Fruit fly (Drosophila melanogaster): ENCODE data around the gene Uba2.

Gene Uba2

DNA sequence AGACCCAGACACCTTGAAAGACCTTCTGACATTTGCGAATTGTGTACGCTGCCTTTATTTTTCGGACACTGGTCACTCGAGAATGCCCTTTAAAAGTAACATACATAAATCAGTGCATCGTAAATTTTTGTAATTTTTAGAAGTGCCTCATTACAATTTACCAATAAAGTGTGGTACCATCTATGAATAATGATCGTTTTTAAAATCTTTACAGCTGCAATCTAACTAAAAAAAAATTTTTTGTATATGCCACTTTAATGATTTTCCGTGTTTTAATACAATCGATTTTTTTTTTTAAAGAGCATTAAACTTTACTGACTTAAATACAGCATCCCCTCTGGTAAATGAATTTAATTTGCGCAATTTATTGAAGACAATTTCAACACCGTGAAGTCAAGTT is 29.5 kb upstream of the Uba2 start (continued):
- no peak for TF ChIP-seq sv (GFP tag; optimal IDR thresholded peaks at IDR 0.05)
- TF ChIP-seq sage (GFP tag; optimal IDR thresholded peaks at IDR 0.05), result peak; percentile 51
- TF ChIP-seq Rel (GFP tag; optimal IDR thresholded peaks at IDR 0.05), result no peak
- no peak for TF ChIP-seq Rel (tag; optimal IDR thresholded peaks at IDR 0.05)
- no peak for TF ChIP-seq N (GFP tag; optimal IDR thresholded peaks at IDR 0.05)
- no peak for TF ChIP-seq Hnf4 (GFP tag; optimal IDR thresholded peaks at IDR 0.05)
- no peak for TF ChIP-seq usp (GFP tag; optimal IDR thresholded peaks at IDR 0.05)

DNA sequence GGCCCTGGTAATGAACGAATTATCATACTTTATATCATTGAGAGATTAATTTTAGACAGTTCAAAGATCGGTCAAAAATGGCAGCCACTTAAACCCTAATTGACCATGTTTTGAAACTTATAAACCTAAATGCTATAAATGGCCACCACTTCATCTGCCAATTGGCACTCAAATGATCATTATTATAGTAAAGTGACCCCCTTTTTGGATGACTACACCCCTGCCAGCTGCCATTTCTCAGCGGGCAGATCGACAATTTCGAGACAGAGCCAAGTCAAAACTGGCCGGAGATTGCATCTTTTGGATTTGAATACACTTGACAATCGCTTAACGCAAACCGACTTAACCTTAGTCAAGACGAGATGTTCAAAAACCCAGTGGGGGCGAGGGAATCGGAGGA is 28.6 kb upstream of the Uba2 start:
- peak; percentile 49 for TF ChIP-seq rgr (GFP tag; optimal IDR thresholded peaks at IDR 0.05)
- peak in 1 of 2 experiments; percentile 49 for TF ChIP-seq foxo (GFP tag; optimal IDR thresholded peaks at IDR 0.05)
- peak; percentile 48 for TF ChIP-seq h (GFP tag; optimal IDR thresholded peaks at IDR 0.05)
- TF ChIP-seq Hr78 (GFP tag; optimal IDR thresholded peaks at IDR 0.05), result no peak
- no peak for TF ChIP-seq CrebA (GFP tag; optimal IDR thresholded peaks at IDR 0.05; ENCODE audit: borderline replicate concordance)
- TF ChIP-seq Myc (optimal IDR thresholded peaks at IDR 0.05), result no peak
- TF ChIP-seq brk (GFP tag; optimal IDR thresholded peaks at IDR 0.05), result no peak
- peak; percentile 48 for TF ChIP-seq ey (GFP tag; optimal IDR thresholded peaks at IDR 0.05)
- no peak for TF ChIP-seq N (GFP tag; optimal IDR thresholded peaks at IDR 0.05)
- TF ChIP-seq Hnf4 (GFP tag; optimal IDR thresholded peaks at IDR 0.05), result peak; percentile 6
- peak; percentile 43 for TF ChIP-seq OdsH (GFP tag; optimal IDR thresholded peaks at IDR 0.05)
- TF ChIP-seq fru (GFP tag; optimal IDR thresholded peaks at IDR 0.05), result peak; percentile 22
- TF ChIP-seq dsf (GFP tag; optimal IDR thresholded peaks at IDR 0.05; ENCODE audit: borderline replicate concordance), result no peak
- TF ChIP-seq HLH106 (tag; optimal IDR thresholded peaks at IDR 0.05), result peak; percentile 31
- no peak for TF ChIP-seq dl (GFP tag; optimal IDR thresholded peaks at IDR 0.05; ENCODE audit: insufficient read depth in 1 of 2, partially characterized antibody in 2 of 2)
- TF ChIP-seq Vsx2 (GFP tag; optimal IDR thresholded peaks at IDR 0.05; ENCODE audit: partially characterized antibody), result no peak
- peak; percentile 43 for TF ChIP-seq Sp1 (GFP tag; optimal IDR thresholded peaks at IDR 0.05)
- TF ChIP-seq br (GFP tag; optimal IDR thresholded peaks at IDR 0.05), result peak; percentile 53

DNA sequence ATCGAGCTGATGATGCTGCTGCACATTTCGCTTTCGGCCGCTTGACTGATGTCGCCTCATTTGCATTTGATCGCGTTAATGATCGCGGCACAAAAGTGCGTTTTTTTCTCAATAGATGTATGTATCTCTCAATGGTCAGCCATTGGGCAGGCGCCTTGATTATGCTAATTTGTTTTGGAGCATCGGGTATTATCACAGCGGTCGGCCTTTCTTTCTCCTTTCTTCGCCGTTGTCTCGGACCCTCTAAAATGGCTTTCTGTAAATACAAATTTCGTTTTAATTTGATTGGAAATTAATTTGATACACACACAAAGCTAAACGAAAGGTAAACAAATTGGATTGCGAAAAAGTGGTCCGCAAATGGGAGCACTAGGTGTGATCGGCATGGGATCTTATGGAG is 27.7 kb upstream of the Uba2 start:
- TF ChIP-seq GATAd (GFP tag; optimal IDR thresholded peaks at IDR 0.05) (no peak), Vsx2 (GFP tag; optimal IDR thresholded peaks at IDR 0.05; ENCODE audit: partially characterized antibody) (no peak), br (GFP tag; optimal IDR thresholded peaks at IDR 0.05) (no peak), dmrt93B (GFP tag; optimal IDR thresholded peaks at IDR 0.05) (no peak), tai (GFP tag; optimal IDR thresholded peaks at IDR 0.05) (no peak)

DNA sequence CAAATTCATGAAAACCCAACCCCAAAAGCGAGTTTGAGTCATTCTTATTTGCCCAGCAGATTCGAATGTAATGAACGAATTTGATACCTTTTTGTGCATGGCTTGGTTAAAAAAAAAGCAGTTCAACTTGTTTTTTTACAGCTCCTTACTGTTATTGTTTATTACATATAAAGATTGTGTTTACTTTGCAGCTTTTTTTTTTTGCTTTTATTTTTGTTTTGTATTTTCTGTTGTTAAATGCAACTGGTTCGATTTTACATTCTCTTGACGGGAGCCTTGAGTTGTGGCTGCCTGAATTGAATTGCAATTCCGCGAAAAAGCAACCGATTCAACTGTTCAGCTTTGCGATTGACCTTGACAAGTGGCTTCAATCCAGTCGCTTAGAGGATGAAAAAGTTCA is 26.9 kb upstream of the Uba2 start:
- TF ChIP-seq dmrt93B (GFP tag; optimal IDR thresholded peaks at IDR 0.05) (no peak), ey (GFP tag; optimal IDR thresholded peaks at IDR 0.05) (no peak)

DNA sequence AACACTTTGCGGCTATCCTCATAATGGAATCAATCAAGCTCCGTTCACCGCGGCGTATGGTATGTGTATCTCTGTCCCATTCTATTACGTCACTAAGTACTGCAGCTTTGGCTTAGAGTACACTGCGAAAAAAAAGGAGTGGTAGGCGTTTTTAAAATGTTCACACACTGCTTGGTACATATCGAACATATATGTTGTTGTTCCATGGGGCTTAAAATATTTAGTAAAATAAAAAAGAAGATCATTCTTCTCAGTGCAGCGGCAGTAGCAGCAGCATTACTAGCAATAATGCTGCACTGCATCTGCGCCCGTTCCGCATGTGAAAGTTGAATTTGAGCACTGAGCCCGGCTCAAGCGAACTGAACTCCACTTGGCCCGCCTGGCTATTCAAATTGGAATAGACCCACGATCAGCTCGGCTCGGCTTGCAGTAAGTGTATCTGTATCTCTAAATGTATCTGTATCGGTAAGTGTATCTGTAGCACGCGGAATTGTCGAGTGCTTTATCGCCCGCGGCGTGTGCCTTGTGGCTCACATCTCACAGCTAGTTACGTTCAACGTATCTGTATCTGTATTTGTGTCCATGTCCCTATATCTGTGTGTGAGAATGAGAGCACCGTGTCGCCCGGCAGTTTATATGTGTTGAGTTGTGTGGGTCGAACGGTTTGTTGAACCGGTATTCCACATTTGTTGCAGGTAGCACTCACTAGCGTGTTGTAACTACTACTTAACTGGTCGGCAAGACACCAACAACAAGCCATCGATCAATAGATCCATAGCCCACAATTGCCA is 25.8 kb upstream of the Uba2 start:
- TF ChIP-seq HLH106 (tag; optimal IDR thresholded peaks at IDR 0.05), result peak; percentile 10
- TF ChIP-seq Hr83 (GFP tag; optimal IDR thresholded peaks at IDR 0.05; ENCODE audit: poor library complexity, severe bottlenecking), result no peak
- no peak for TF ChIP-seq Abd-B (GFP tag; optimal IDR thresholded peaks at IDR 0.05)
- TF ChIP-seq OdsH (GFP tag; optimal IDR thresholded peaks at IDR 0.05), result no peak
- no peak for TF ChIP-seq Hnf4 (GFP tag; optimal IDR thresholded peaks at IDR 0.05)
- TF ChIP-seq foxo (GFP tag; optimal IDR thresholded peaks at IDR 0.05), result peak in 1 of 2 experiments; percentile 6
- TF ChIP-seq CG32264 (GFP tag; optimal IDR thresholded peaks at IDR 0.05), result no peak
- TF ChIP-seq woc (GFP tag; optimal IDR thresholded peaks at IDR 0.05), result peak; percentile 16
- TF ChIP-seq br (GFP tag; optimal IDR thresholded peaks at IDR 0.05), result peak; percentile 8
- no peak for TF ChIP-seq usp (GFP tag; optimal IDR thresholded peaks at IDR 0.05)
- no peak for TF ChIP-seq lola (GFP tag; optimal IDR thresholded peaks at IDR 0.05)
- no peak for TF ChIP-seq psq (GFP tag; optimal IDR thresholded peaks at IDR 0.05)
- TF ChIP-seq Hr78 (GFP tag; optimal IDR thresholded peaks at IDR 0.05), result no peak
- TF ChIP-seq Myc (optimal IDR thresholded peaks at IDR 0.05), result no peak
- peak; percentile 64 for TF ChIP-seq fru (GFP tag; optimal IDR thresholded peaks at IDR 0.05)
- no peak for TF ChIP-seq Sp1 (GFP tag; optimal IDR thresholded peaks at IDR 0.05)
- TF ChIP-seq Mio (GFP tag; optimal IDR thresholded peaks at IDR 0.05), result no peak
- TF ChIP-seq sv (GFP tag; optimal IDR thresholded peaks at IDR 0.05), result peak; percentile 39
- TF ChIP-seq pan (optimal IDR thresholded peaks at IDR 0.05), result no peak
- TF ChIP-seq sage (GFP tag; optimal IDR thresholded peaks at IDR 0.05), result no peak
- peak; percentile 16 for TF ChIP-seq dmrt93B (GFP tag; optimal IDR thresholded peaks at IDR 0.05)
- TF ChIP-seq Vsx2 (GFP tag; optimal IDR thresholded peaks at IDR 0.05; ENCODE audit: partially characterized antibody), result no peak
- TF ChIP-seq N (GFP tag; optimal IDR thresholded peaks at IDR 0.05), result no peak
- no peak for TF ChIP-seq brk (GFP tag; optimal IDR thresholded peaks at IDR 0.05)
- peak; percentile 45 for TF ChIP-seq rgr (GFP tag; optimal IDR thresholded peaks at IDR 0.05)
- TF ChIP-seq CrebA (GFP tag; optimal IDR thresholded peaks at IDR 0.05; ENCODE audit: borderline replicate concordance), result no peak
- TF ChIP-seq Jra (GFP tag; optimal IDR thresholded peaks at IDR 0.05), result no peak
- TF ChIP-seq Rel (GFP tag; optimal IDR thresholded peaks at IDR 0.05), result no peak
- TF ChIP-seq Rel (tag; optimal IDR thresholded peaks at IDR 0.05), result no peak
- peak; percentile 2 for TF ChIP-seq h (GFP tag; optimal IDR thresholded peaks at IDR 0.05)
- TF ChIP-seq ey (GFP tag; optimal IDR thresholded peaks at IDR 0.05), result peak; percentile 47
- no peak for TF ChIP-seq Dfd (GFP tag; optimal IDR thresholded peaks at IDR 0.05)
- TF ChIP-seq dl (GFP tag; optimal IDR thresholded peaks at IDR 0.05; ENCODE audit: insufficient read depth in 1 of 2, partially characterized antibody in 2 of 2), result no peak
- TF ChIP-seq GATAd (GFP tag; optimal IDR thresholded peaks at IDR 0.05), result no peak
- no peak for TF ChIP-seq Dif (GFP tag; optimal IDR thresholded peaks at IDR 0.05; ENCODE audit: partially characterized antibody)

All from whole organism, wandering third instar larva.